Fruit fly (Drosophila melanogaster) whole organism, embryonic: ENCODE results near the gene PhKgamma.

Experiments
- Bgb ChIP-seq: fragments of 200-800 bp; sonication (Bioruptor generic); IDR thresholded peaks from 2 replicates; pipeline ENCODE4 v1.3.6; 2022; ENCODE audit warnings: missing biosample characterization, missing genetic modification characterization; ENCODE audit not compliant: partially characterized antibody
- BtbVII ChIP-seq: fragments of 200-800 bp; sonication (Bioruptor generic); optimal IDR thresholded peaks from 3 replicates; lab custom pipeline; 2017; ENCODE audit warnings: missing biosample characterization, mild to moderate bottlenecking, missing genetic modification characterization
- CG10147 ChIP-seq: fragments of 200-800 bp; sonication (Bioruptor generic); optimal IDR thresholded peaks from 2 replicates; lab custom pipeline; 2019; ENCODE audit warnings: missing biosample characterization, mild to moderate bottlenecking, missing genetic modification characterization, moderate library complexity
- CG12104 ChIP-seq: fragments of 200-800 bp; sonication (Bioruptor generic); optimal IDR thresholded peaks from 3 replicates; lab custom pipeline; 2016; ENCODE audit warnings: missing biosample characterization, missing genetic modification characterization
- CG15601 ChIP-seq: fragments of 200-800 bp; sonication (Bioruptor generic); optimal IDR thresholded peaks from 3 replicates; lab custom pipeline; 2019; ENCODE audit warnings: missing biosample characterization, mild to moderate bottlenecking, missing genetic modification characterization, moderate library complexity
- CG18011 ChIP-seq: fragments of 200-800 bp; sonication (Bioruptor generic); optimal IDR thresholded peaks from 2 replicates; lab custom pipeline; 2017; ENCODE audit warnings: missing biosample characterization, missing genetic modification characterization, mild to moderate bottlenecking, moderate library complexity, missing genotype
- CG2712 ChIP-seq: fragments of 200-800 bp; optimal IDR thresholded peaks from 3 replicates; lab custom pipeline; 2019; ENCODE audit warnings: missing biosample characterization, mild to moderate bottlenecking, missing genetic modification characterization, moderate library complexity
- CG31388 ChIP-seq: fragments of 200-800 bp; sonication (Bioruptor generic); optimal IDR thresholded peaks from 2 replicates; lab custom pipeline; 2016; ENCODE audit warnings: missing biosample characterization, missing genetic modification characterization
- CG3163 ChIP-seq: fragments of 200-800 bp; sonication (Bioruptor generic); optimal IDR thresholded peaks from 3 replicates; lab custom pipeline; 2016; ENCODE audit warnings: missing biosample characterization, missing genetic modification characterization
- CG3281 ChIP-seq: fragments of 200-800 bp; sonication (Bioruptor generic); optimal IDR thresholded peaks from 3 replicates; lab custom pipeline; 2017; ENCODE audit warnings: missing biosample characterization, mild to moderate bottlenecking, missing genetic modification characterization
- CG3726 ChIP-seq: fragments of 200-800 bp; sonication (Bioruptor generic); IDR thresholded peaks from 3 replicates; pipeline ENCODE4, ENCODE4 v1.3.6; 2022; ENCODE audit warnings: missing biosample characterization, missing genetic modification characterization
- CG4404 ChIP-seq: fragments of 200-800 bp; sonication (Bioruptor generic); IDR thresholded peaks from 2 replicates; pipeline ENCODE4 v1.3.6; 2022; ENCODE audit warnings: missing biosample characterization, missing genetic modification characterization
- CG4730 ChIP-seq: fragments of 200-800 bp; sonication (Bioruptor generic); IDR thresholded peaks from 2 replicates; pipeline ENCODE4 v1.3.6; 2022; ENCODE audit warnings: missing biosample characterization, missing genetic modification characterization
- CG6175 ChIP-seq: fragments of 200-800 bp; sonication (Bioruptor generic); IDR thresholded peaks from 3 replicates; pipeline ENCODE4 v1.3.6; 2022; ENCODE audit warnings: missing biosample characterization, missing genetic modification characterization
- CG7271 ChIP-seq: fragments of 200-800 bp; sonication (Bioruptor generic); optimal IDR thresholded peaks from 2 replicates; lab custom pipeline; 2018; ENCODE audit warnings: missing biosample characterization, mild to moderate bottlenecking, missing genetic modification characterization, moderate library complexity
- CG7928 ChIP-seq: fragments of 200-800 bp; sonication (Bioruptor generic); optimal IDR thresholded peaks from 2 replicates; lab custom pipeline; 2017; ENCODE audit warnings: missing biosample characterization, mild to moderate bottlenecking, missing genetic modification characterization
- CG8281 ChIP-seq: fragments of 200-800 bp; sonication (Bioruptor generic); optimal IDR thresholded peaks from 2 replicates; lab custom pipeline; 2018; ENCODE audit warnings: missing biosample characterization, mild to moderate bottlenecking, missing genetic modification characterization, moderate library complexity
- CG8290 ChIP-seq, 3 experiments: fragments of 200-800 bp; sonication (Bioruptor generic); optimal IDR thresholded peaks; 2 replicates each; lab custom pipeline; 2016 to 2019; ENCODE audit warnings: missing biosample characterization in 3 of 3, missing genetic modification characterization in 3 of 3, mild to moderate bottlenecking in 2 of 3, moderate library complexity in 1 of 3
- CG9609 ChIP-seq: fragments of 200-800 bp; sonication (Bioruptor generic); optimal IDR thresholded peaks from 3 replicates; lab custom pipeline; 2016; ENCODE audit warnings: missing biosample characterization, missing genetic modification characterization
- CG9932 ChIP-seq: fragments of 200-800 bp; sonication (Bioruptor generic); IDR thresholded peaks from 2 replicates; pipeline ENCODE4 v1.3.6; 2022; ENCODE audit warnings: missing biosample characterization, missing genetic modification characterization
- Dbx ChIP-seq: fragments of 200-800 bp; sonication (Bioruptor generic); IDR thresholded peaks from 3 replicates; pipeline ENCODE4 v1.3.6; 2022; ENCODE audit warnings: missing biosample characterization, missing genetic modification characterization
- Deaf1 ChIP-seq: fragments of 200-800 bp; optimal IDR thresholded peaks from 3 replicates; lab custom pipeline; 2019; ENCODE audit warnings: missing biosample characterization, mild to moderate bottlenecking, missing genetic modification characterization, moderate library complexity
- Dll ChIP-seq: fragments of 200-800 bp; sonication (Bioruptor generic); IDR thresholded peaks from 4 replicates; pipeline ENCODE4 v1.3.6; 2022; ENCODE audit warnings: missing biosample characterization, missing genetic modification characterization; ENCODE audit not compliant: partially characterized antibody
- H15 ChIP-seq: fragments of 200-800 bp; sonication (Bioruptor generic); IDR thresholded peaks from 3 replicates; pipeline ENCODE4 v1.3.6; 2022; ENCODE audit warnings: missing biosample characterization, missing genetic modification characterization
- HmgD ChIP-seq: fragments of 200-800 bp; sonication (Bioruptor generic); optimal IDR thresholded peaks from 3 replicates; lab custom pipeline; 2016; ENCODE audit warnings: missing biosample characterization, missing genetic modification characterization
- Spps ChIP-seq: fragments of 200-800 bp; sonication (Bioruptor generic); optimal IDR thresholded peaks from 2 replicates; lab custom pipeline; 2018; ENCODE audit warnings: missing biosample characterization, mild to moderate bottlenecking, missing genetic modification characterization
- Vsx1 ChIP-seq: fragments of 200-800 bp; sonication (Bioruptor generic); optimal IDR thresholded peaks from 2 replicates; lab custom pipeline; 2017; ENCODE audit warnings: missing biosample characterization, mild to moderate bottlenecking, missing genetic modification characterization, missing genetic modification reagents
- Xbp1 ChIP-seq: fragments of 200-800 bp; sonication (Bioruptor generic); optimal IDR thresholded peaks from 3 replicates; lab custom pipeline; 2016; ENCODE audit warnings: missing biosample characterization, mild to moderate bottlenecking, missing genetic modification characterization
- ab ChIP-seq: fragments of 200-800 bp; sonication (Bioruptor generic); optimal IDR thresholded peaks from 2 replicates; lab custom pipeline; 2016; ENCODE audit warnings: missing biosample characterization, missing genetic modification characterization
- ato ChIP-seq: fragments of 200-800 bp; sonication (Bioruptor generic); IDR thresholded peaks from 2 replicates; pipeline ENCODE4 v1.3.6; 2022; ENCODE audit warnings: missing biosample characterization, missing genetic modification characterization; ENCODE audit not compliant: partially characterized antibody
- caup ChIP-seq: fragments of 200-800 bp; sonication (Bioruptor generic); optimal IDR thresholded peaks from 3 replicates; lab custom pipeline; 2017; ENCODE audit warnings: missing biosample characterization, mild to moderate bottlenecking, missing genetic modification characterization, moderate library complexity; ENCODE audit not compliant: severe bottlenecking
- danr ChIP-seq: fragments of 200-800 bp; sonication (Bioruptor generic); IDR thresholded peaks from 2 replicates; pipeline ENCODE4 v1.3.6; 2022; ENCODE audit warnings: missing biosample characterization, missing genetic modification characterization
- gro ChIP-seq: fragments of 200-800 bp; sonication (Bioruptor generic); optimal IDR thresholded peaks from 2 replicates; lab custom pipeline; 2016; ENCODE audit warnings: missing biosample characterization, missing genetic modification characterization
- kah ChIP-seq: fragments of 200-800 bp; sonication (Bioruptor generic); optimal IDR thresholded peaks from 2 replicates; lab custom pipeline; 2018; ENCODE audit warnings: missing biosample characterization, mild to moderate bottlenecking, missing genetic modification characterization
- ken ChIP-seq: fragments of 200-800 bp; sonication (Bioruptor generic); IDR thresholded peaks from 3 replicates; pipeline ENCODE4 v1.3.6; 2022; ENCODE audit warnings: missing biosample characterization, missing genetic modification characterization
- klu ChIP-seq: fragments of 200-800 bp; sonication (Bioruptor generic); IDR thresholded peaks from 2 replicates; pipeline ENCODE4 v1.3.6; 2022; ENCODE audit warnings: missing biosample characterization, missing genetic modification characterization
- lbe ChIP-seq: fragments of 200-800 bp; sonication (Bioruptor generic); optimal IDR thresholded peaks from 2 replicates; lab custom pipeline; 2016; ENCODE audit warnings: missing biosample characterization, mild to moderate bottlenecking, missing genetic modification characterization
- lilli ChIP-seq: fragments of 200-800 bp; sonication (Bioruptor generic); optimal IDR thresholded peaks from 3 replicates; lab custom pipeline; 2016; ENCODE audit warnings: missing biosample characterization, missing genetic modification characterization
- lmd ChIP-seq: fragments of 200-800 bp; sonication (Bioruptor generic); IDR thresholded peaks from 2 replicates; pipeline ENCODE4 v1.3.6; 2022; ENCODE audit warnings: missing biosample characterization, missing genetic modification characterization
- nerfin-2 ChIP-seq: fragments of 200-800 bp; sonication (Bioruptor generic); IDR thresholded peaks from 2 replicates; pipeline ENCODE4 v1.3.6; 2022; ENCODE audit warnings: missing biosample characterization, missing genetic modification characterization; ENCODE audit not compliant: partially characterized antibody
- nom ChIP-seq: fragments of 200-800 bp; sonication (Bioruptor generic); optimal IDR thresholded peaks from 2 replicates; lab custom pipeline; 2017; ENCODE audit warnings: missing biosample characterization, missing genetic modification characterization, mild to moderate bottlenecking, moderate library complexity, missing genetic modification reagents
- otp ChIP-seq: fragments of 200-800 bp; sonication (Bioruptor generic); IDR thresholded peaks from 3 replicates; pipeline ENCODE4, ENCODE4 v1.3.6; 2022; ENCODE audit warnings: missing biosample characterization, missing genetic modification characterization
- pita ChIP-seq: fragments of 200-800 bp; sonication (Bioruptor generic); optimal IDR thresholded peaks from 2 replicates; lab custom pipeline; 2017; ENCODE audit warnings: missing biosample characterization, mild to moderate bottlenecking, missing genetic modification characterization
- sd ChIP-seq: fragments of 200-800 bp; sonication (Bioruptor generic); optimal IDR thresholded peaks from 3 replicates; lab custom pipeline; 2018; ENCODE audit warnings: missing biosample characterization, mild to moderate bottlenecking, missing genetic modification characterization, moderate library complexity
- slbo ChIP-seq: fragments of 200-800 bp; sonication (Bioruptor generic); IDR thresholded peaks from 2 replicates; pipeline ENCODE4 v1.3.6; 2022; ENCODE audit warnings: missing biosample characterization, missing genetic modification characterization
- tgo ChIP-seq: fragments of 200-800 bp; sonication (Bioruptor generic); IDR thresholded peaks from 3 replicates; pipeline ENCODE4 v1.3.6; 2022; ENCODE audit warnings: missing biosample characterization, missing genetic modification characterization
- unpg ChIP-seq: fragments of 200-800 bp; sonication (Bioruptor generic); optimal IDR thresholded peaks from 3 replicates; lab custom pipeline; 2018; ENCODE audit warnings: missing biosample characterization, mild to moderate bottlenecking, missing genetic modification characterization, moderate library complexity

PhKgamma gene

dm6 chrX:11681558-11682551 lies 13.1 kb upstream of the PhKgamma start (continued):
- TF ChIP-seq nerfin-2 (GFP tag; lab: Robert Waterston, UW) (no peak), CG31388 (GFP tag; lab: Kevin White, UChicago) (no peak), ato (GFP tag; lab: Robert Waterston, UW) (no peak), ab (no peak), CG7271 (tag; lab: Kevin White, UChicago) (no peak), danr (GFP tag; lab: Robert Waterston, UW) (no peak), CG7928 (GFP tag; lab: Kevin White, UChicago) (peak; percentile 32), lbe (GFP tag; lab: Kevin White, UChicago) (peak; percentile 70), CG2712 (peak; percentile 62), CG9609 (GFP tag; lab: Kevin White, UChicago) (peak; percentile 54), slbo (GFP tag; lab: Robert Waterston, UW) (peak; percentile 62), otp (GFP tag; lab: Robert Waterston, UW) (no peak), Bgb (peak; percentile 20; the same call in 1 of the 2 replicates), H15 (GFP tag; lab: Robert Waterston, UW) (no peak; the same call in 2 of the 3 replicates), kah (GFP tag; lab: Kevin White, UChicago) (peak; percentile 2), Vsx1 (GFP tag; lab: Kevin White, UChicago) (peak; percentile 40), pita (GFP tag; lab: Kevin White, UChicago) (no peak), unpg (GFP tag; lab: Kevin White, UChicago) (peak; percentile 48), Xbp1 (GFP tag; lab: Kevin White, UChicago) (peak; percentile 73), CG4730 (GFP tag; lab: Robert Waterston, UW) (no peak), Deaf1 (peak; percentile 49), nom (peak; percentile 75), caup (GFP tag; lab: Kevin White, UChicago) (peak; percentile 57), CG18011 (GFP tag; lab: Kevin White, UChicago) (peak; percentile 39), gro (GFP tag; lab: Kevin White, UChicago) (peak; percentile 40), CG8281 (tag; lab: Kevin White, UChicago) (peak; percentile 25), BtbVII (GFP tag; lab: Kevin White, UChicago) (peak; percentile 59), CG10147 (GFP tag; lab: Kevin White, UChicago) (peak; percentile 65), CG4404 (GFP tag; lab: Robert Waterston, UW) (no peak), lmd (GFP tag; lab: Robert Waterston, UW) (peak; percentile 46; the same call in 1 of the 2 replicates), CG3726 (GFP tag; lab: Robert Waterston, UW) (no peak), lilli (GFP tag; lab: Kevin White, UChicago) (peak; percentile 81), CG15601 (peak; percentile 52), Dbx (GFP tag; lab: Robert Waterston, UW) (peak; percentile 63; the same call in 2 of the 3 replicates), tgo (GFP tag; lab: Robert Waterston, UW) (peak; percentile 19; the same call in 1 of the 3 replicates), Dll (GFP tag; lab: Robert Waterston, UW) (peak; percentile 73), CG3281 (peak; percentile 71), sd (tag; lab: Kevin White, UChicago) (peak; percentile 60), CG3163 (GFP tag; lab: Kevin White, UChicago) (peak; percentile 26), CG12104 (GFP tag; lab: Kevin White, UChicago) (peak; percentile 50), CG6175 (no peak), Spps (tag; lab: Kevin White, UChicago) (no peak), CG9932 (GFP tag; lab: Robert Waterston, UW) (peak; percentile 75), CG8290 (GFP tag; optimal IDR thresholded peaks at IDR 0.05; lab: Kevin White, UChicago) (peak; percentile 72), CG8290 (tag; optimal IDR thresholded peaks at IDR 0.05; lab: Kevin White, UChicago) (peak; percentile 77 to 89), ken (GFP tag; lab: Robert Waterston, UW) (0 out of 3 replicates have a peak, but pooled peaks have one; percentile 30), HmgD (GFP tag; lab: Kevin White, UChicago) (peak; percentile 49), klu (GFP tag; lab: Robert Waterston, UW) (no peak)
